Worm (Caenorhabditis elegans) whole organism, L3 larva: ENCODE data around the gene nas-29.

ENCODE experiments used
- fos-1 ChIP-seq: fragments of 150-350 bp; optimal IDR thresholded peaks from 2 replicates; lab custom pipeline; 2014; ENCODE audit warnings: missing biosample characterization, missing genetic modification characterization
- nfya-1 ChIP-seq: sonication (generic microtip); optimal IDR thresholded peaks from 2 replicates; lab custom pipeline; 2017; ENCODE audit warnings: missing genetic modification characterization, mild to moderate bottlenecking, missing compliant biosample characterization, antibody characterized with exemption, moderate library complexity; ENCODE audit not compliant: insufficient read depth
- nhr-11 ChIP-seq: fragments of 150-350 bp; optimal IDR thresholded peaks from 2 replicates; lab custom pipeline; 2014; ENCODE audit warnings: missing biosample characterization, missing genetic modification characterization
- nhr-12 ChIP-seq: fragments of 150-350 bp; optimal IDR thresholded peaks from 2 replicates; lab custom pipeline; 2014; ENCODE audit warnings: missing biosample characterization, missing genetic modification characterization
- nhr-25 ChIP-seq: sonication (generic microtip); optimal IDR thresholded peaks from 2 replicates; lab custom pipeline; 2017; ENCODE audit warnings: missing biosample characterization, missing genetic modification characterization
- nhr-28 ChIP-seq: fragments of 150-350 bp; optimal IDR thresholded peaks from 2 replicates; lab custom pipeline; 2014; ENCODE audit warnings: missing biosample characterization, missing genetic modification characterization
- nhr-76 ChIP-seq: fragments of 150-350 bp; sonication (generic microtip); optimal IDR thresholded peaks from 5 replicates; lab custom pipeline; 2014; ENCODE audit warnings: missing biosample characterization, missing genetic modification characterization
- pha-4 ChIP-seq: fragments of 150-350 bp; optimal IDR thresholded peaks from 2 replicates; lab custom pipeline; 2014; ENCODE audit warnings: missing biosample characterization, missing genetic modification reagents, missing genetic modification characterization
- sea-2 ChIP-seq: fragments of 150-350 bp; sonication (generic microtip); optimal IDR thresholded peaks from 4 replicates; lab custom pipeline; 2014; ENCODE audit warnings: missing biosample characterization, missing genetic modification reagents, missing genetic modification characterization
- snpc-4 ChIP-seq: fragments of 150-350 bp; optimal IDR thresholded peaks from 2 replicates; lab custom pipeline; 2014; ENCODE audit warnings: missing biosample characterization, missing genetic modification characterization
- unc-62 ChIP-seq: fragments of 150-350 bp; sonication (generic microtip); optimal IDR thresholded peaks from 4 replicates; lab custom pipeline; 2014; ENCODE audit warnings: missing biosample characterization, missing genetic modification reagents, missing genetic modification characterization
- zag-1 ChIP-seq: fragments of 150-350 bp; optimal IDR thresholded peaks from 2 replicates; lab custom pipeline; 2014; ENCODE audit warnings: missing biosample characterization, missing genetic modification characterization
- ztf-11 ChIP-seq: fragments of 150-350 bp; optimal IDR thresholded peaks from 2 replicates; lab custom pipeline; 2014; ENCODE audit warnings: missing biosample characterization, missing genetic modification characterization

DNA sequence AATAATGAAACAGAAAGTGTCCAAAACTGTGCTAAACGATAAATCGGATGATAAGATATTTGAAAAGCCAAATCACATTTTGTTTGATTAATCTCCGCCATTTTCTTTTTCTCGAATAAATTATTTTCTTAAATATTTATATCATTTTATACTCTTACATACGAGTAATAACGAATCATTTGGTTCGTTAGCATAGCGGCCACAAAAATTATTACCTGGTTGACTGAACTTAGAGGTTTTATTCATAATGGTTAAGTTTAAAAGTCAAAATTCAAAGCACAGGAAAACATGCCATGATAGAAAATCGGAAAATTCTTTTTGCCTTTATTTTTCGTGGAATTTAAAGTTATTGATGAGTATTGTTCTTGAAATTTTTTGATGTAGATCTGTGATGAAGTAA, 21.4 kb upstream of the nas-29 start, which contains the start of gene srb-5:
- TF ChIP-seq snpc-4 (tag; lab: Kevin White, UChicago) (no peak), fos-1 (no peak), nhr-11 (tag; lab: Kevin White, UChicago) (no peak), nhr-25 (no peak), sea-2 (no peak), nhr-28 (tag; lab: Kevin White, UChicago) (no peak), ztf-11 (tag; lab: Kevin White, UChicago) (no peak), nhr-76 (no peak), unc-62 (GFP tag; lab: Kevin White, UChicago) (no peak), zag-1 (tag; lab: Kevin White, UChicago) (no peak), pha-4 (tag; lab: Kevin White, UChicago) (no peak), nhr-12 (no peak), nfya-1 (tag; lab: Kevin White, UChicago) (no peak)
